Fruit fly (Drosophila melanogaster) whole organism, embryonic: ENCODE measurements around the gene SoYb.

ENCODE experiments used
- CG16863 ChIP-seq: fragments of 200-800 bp; sonication (Bioruptor generic); optimal IDR thresholded peaks from 3 replicates; lab custom pipeline; 2016; ENCODE audit warnings: missing biosample characterization, missing genetic modification characterization
- CG17802 ChIP-seq: fragments of 200-800 bp; sonication (Bioruptor generic); optimal IDR thresholded peaks from 2 replicates; lab custom pipeline; 2018; ENCODE audit warnings: missing biosample characterization, mild to moderate bottlenecking, missing genetic modification characterization, moderate library complexity
- CG3847 ChIP-seq: fragments of 200-800 bp; sonication (Bioruptor generic); IDR thresholded peaks from 2 replicates; pipeline ENCODE4 v1.3.6; 2022; ENCODE audit warnings: missing biosample characterization, missing genetic modification characterization
- CG8359 ChIP-seq: fragments of 200-800 bp; sonication (Bioruptor generic); optimal IDR thresholded peaks from 2 replicates; lab custom pipeline; 2017; ENCODE audit warnings: missing biosample characterization, mild to moderate bottlenecking, missing genetic modification characterization, borderline replicate concordance
- CG9437 ChIP-seq: fragments of 200-800 bp; sonication (Bioruptor generic); optimal IDR thresholded peaks from 2 replicates; lab custom pipeline; 2018; ENCODE audit warnings: missing biosample characterization, mild to moderate bottlenecking, missing genetic modification characterization
- cad ChIP-seq: fragments of >200 bp; optimal IDR thresholded peaks from 2 replicates; lab custom pipeline; 2017; ENCODE audit warnings: missing biosample characterization, missing genetic modification characterization
- da ChIP-seq: fragments of 200-800 bp; sonication (Bioruptor generic); optimal IDR thresholded peaks from 2 replicates; lab custom pipeline; 2016; ENCODE audit warnings: missing biosample characterization, missing genetic modification characterization
- dan ChIP-seq: fragments of 200-800 bp; sonication (Bioruptor generic); IDR thresholded peaks from 2 replicates; pipeline ENCODE4 v1.3.6; 2022; ENCODE audit warnings: missing biosample characterization, missing genetic modification characterization
- dmrt11E ChIP-seq: fragments of 200-800 bp; sonication (Bioruptor generic); optimal IDR thresholded peaks from 3 replicates; lab custom pipeline; 2018; ENCODE audit warnings: missing biosample characterization, mild to moderate bottlenecking, missing genetic modification characterization, moderate library complexity
- exex ChIP-seq: fragments of 200-800 bp; sonication (Bioruptor generic); optimal IDR thresholded peaks from 4 replicates; lab custom pipeline; 2018; ENCODE audit warnings: missing biosample characterization, mild to moderate bottlenecking, missing genetic modification characterization, moderate library complexity
- gcm ChIP-seq: fragments of 200-800 bp; sonication (Bioruptor generic); optimal IDR thresholded peaks from 2 replicates; lab custom pipeline; 2019; ENCODE audit warnings: missing biosample characterization, mild to moderate bottlenecking, missing genetic modification characterization, moderate library complexity

dm6 chr2L:9982516-9982915, 20.0 kb downstream of the SoYb start:
- TF ChIP-seq CG8359 (GFP tag; lab: Kevin White, UChicago) (no peak), dan (GFP tag; lab: Robert Waterston, UW) (no peak), CG3847 (no peak), CG16863 (no peak), CG17802 (tag; lab: Kevin White, UChicago) (no peak), gcm (GFP tag; lab: Kevin White, UChicago) (no peak), dmrt11E (tag; lab: Kevin White, UChicago) (no peak), exex (tag; lab: Kevin White, UChicago) (no peak), cad (GFP tag; lab: Kevin White, UChicago) (no peak), CG9437 (GFP tag; lab: Kevin White, UChicago) (no peak), da (GFP tag; lab: Kevin White, UChicago) (no peak)
